Worm (Caenorhabditis elegans): ENCODE results near the gene C06G3.8.

Gene C06G3.8

ce11 chrIV:7048637-7049245, 16.4 kb upstream of the C06G3.8 start:
- TF ChIP-seq zag-1 (tag; optimal IDR thresholded peaks at IDR 0.05) (no peak), jun-1 (tag; optimal IDR thresholded peaks at IDR 0.05) (no peak), nfya-1 (tag; optimal IDR thresholded peaks at IDR 0.05; ENCODE audit: insufficient read depth) (no peak), nhr-23 (tag; optimal IDR thresholded peaks at IDR 0.05) (peak; percentile 50), ceh-82 (tag; optimal IDR thresholded peaks at IDR 0.05) (no peak), unc-62 (GFP tag; optimal IDR thresholded peaks at IDR 0.05) (no peak), daf-12 (tag; optimal IDR thresholded peaks at IDR 0.05) (no peak), ceh-9 (tag; optimal IDR thresholded peaks at IDR 0.05) (no peak), ceh-16 (tag; optimal IDR thresholded peaks at IDR 0.05) (no peak), nhr-77 (tag; optimal IDR thresholded peaks at IDR 0.05) (no peak), mdl-1 (tag; optimal IDR thresholded peaks at IDR 0.05) (no peak), unc-39 (tag; optimal IDR thresholded peaks at IDR 0.05) (no peak), elt-2 (tag; optimal IDR thresholded peaks at IDR 0.05) (peak; percentile 59), ceh-28 (tag; optimal IDR thresholded peaks at IDR 0.05) (no peak), nhr-12 (tag; optimal IDR thresholded peaks at IDR 0.05) (no peak), lsy-12 (tag; optimal IDR thresholded peaks at IDR 0.05) (peak; percentile 41), egl-5 (tag; optimal IDR thresholded peaks at IDR 0.05) (no peak), ztf-11 (tag; optimal IDR thresholded peaks at IDR 0.05) (no peak), eor-1 (tag; optimal IDR thresholded peaks at IDR 0.05) (no peak), nhr-76 (tag; optimal IDR thresholded peaks at IDR 0.05) (no peak), fkh-2 (tag; optimal IDR thresholded peaks at IDR 0.05) (no peak), lin-39 (tag; optimal IDR thresholded peaks at IDR 0.05) (no peak), fkh-10 (GFP tag; optimal IDR thresholded peaks at IDR 0.05) (no peak), ama-1 (optimal IDR thresholded peaks at IDR 0.05) (no peak), mml-1 (tag; optimal IDR thresholded peaks at IDR 0.05) (no peak), snpc-4 (tag; optimal IDR thresholded peaks at IDR 0.05) (no peak), nhr-11 (tag; optimal IDR thresholded peaks at IDR 0.05) (no peak), pqm-1 (tag; optimal IDR thresholded peaks at IDR 0.05) (peak; percentile 19), sea-2 (GFP tag; optimal IDR thresholded peaks at IDR 0.05) (no peak), skn-1 (tag; optimal IDR thresholded peaks at IDR 0.05) (no peak), lin-15B (tag; optimal IDR thresholded peaks at IDR 0.05) (no peak), ZK546.5 (tag; optimal IDR thresholded peaks at IDR 0.05) (no peak), elt-1 (tag; optimal IDR thresholded peaks at IDR 0.05) (no peak), pha-4 (tag; optimal IDR thresholded peaks at IDR 0.05) (peak; percentile 54)

DNA sequence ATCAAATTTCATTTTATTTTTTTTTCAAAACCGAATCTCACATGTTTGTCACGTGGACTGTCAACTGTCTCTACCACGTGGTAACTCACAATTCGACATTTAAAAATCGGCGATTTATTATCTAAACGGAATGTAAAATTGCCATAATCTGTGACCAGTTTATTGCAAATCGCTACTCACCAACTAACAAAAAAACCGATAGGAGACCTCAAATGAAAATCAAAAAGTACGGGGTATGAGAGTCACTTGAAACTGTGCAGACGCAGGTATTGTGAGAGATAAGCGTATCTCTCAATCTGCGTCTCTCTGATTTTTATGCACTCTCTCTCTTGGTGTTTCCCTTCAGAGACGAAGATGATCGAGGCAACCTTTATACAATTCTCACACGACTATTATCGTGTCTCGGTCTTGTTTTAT, 15.4 kb upstream of the C06G3.8 start:
- TF ChIP-seq nhr-76 (tag; optimal IDR thresholded peaks at IDR 0.05): peak; percentile 8
- no peak for TF ChIP-seq ZK546.5 (tag; optimal IDR thresholded peaks at IDR 0.05)
- TF ChIP-seq lsy-12 (tag; optimal IDR thresholded peaks at IDR 0.05): peak; percentile 57
- TF ChIP-seq zag-1 (tag; optimal IDR thresholded peaks at IDR 0.05): no peak
- TF ChIP-seq ceh-16 (tag; optimal IDR thresholded peaks at IDR 0.05): no peak
- TF ChIP-seq hmg-11 (tag; optimal IDR thresholded peaks at IDR 0.05): peak; percentile 46
- TF ChIP-seq egl-27 (tag; optimal IDR thresholded peaks at IDR 0.05): no peak
- peak; percentile 57 for TF ChIP-seq pha-4 (tag; optimal IDR thresholded peaks at IDR 0.05)
- no peak for TF ChIP-seq unc-62 (GFP tag; optimal IDR thresholded peaks at IDR 0.05)
- TF ChIP-seq elt-2 (tag; optimal IDR thresholded peaks at IDR 0.05): peak; percentile 96
- no peak for TF ChIP-seq ztf-11 (tag; optimal IDR thresholded peaks at IDR 0.05)
- peak; percentile 92 for TF ChIP-seq pqm-1 (tag; optimal IDR thresholded peaks at IDR 0.05)
- no peak for TF ChIP-seq ceh-9 (tag; optimal IDR thresholded peaks at IDR 0.05)
- TF ChIP-seq nhr-11 (tag; optimal IDR thresholded peaks at IDR 0.05): no peak
- peak; percentile 68 for TF ChIP-seq mml-1 (tag; optimal IDR thresholded peaks at IDR 0.05)
- TF ChIP-seq elt-3 (tag; optimal IDR thresholded peaks at IDR 0.05): peak in 1 of 3 experiments; percentile 75
- TF ChIP-seq ama-1 (optimal IDR thresholded peaks at IDR 0.05): no peak
- peak; percentile 16 for TF ChIP-seq ztf-4 (tag; optimal IDR thresholded peaks at IDR 0.05)
- TF ChIP-seq lin-15B (tag; optimal IDR thresholded peaks at IDR 0.05): no peak
- no peak for TF ChIP-seq nhr-12 (tag; optimal IDR thresholded peaks at IDR 0.05)
- TF ChIP-seq nhr-67 (tag; optimal IDR thresholded peaks at IDR 0.05): no peak
- TF ChIP-seq jun-1 (tag; optimal IDR thresholded peaks at IDR 0.05): peak; percentile 81
- TF ChIP-seq egl-5 (tag; optimal IDR thresholded peaks at IDR 0.05): peak; percentile 26
- TF ChIP-seq nhr-28 (tag; optimal IDR thresholded peaks at IDR 0.05): no peak
- TF ChIP-seq nhr-25 (tag; optimal IDR thresholded peaks at IDR 0.05): peak; percentile 78
- TF ChIP-seq nhr-77 (tag; optimal IDR thresholded peaks at IDR 0.05): no peak
- peak; percentile 81 for TF ChIP-seq nhr-43 (tag; optimal IDR thresholded peaks at IDR 0.05; ENCODE audit: poor library complexity, severe bottlenecking)
- TF ChIP-seq daf-12 (tag; optimal IDR thresholded peaks at IDR 0.05): no peak
- TF ChIP-seq nfya-1 (tag; optimal IDR thresholded peaks at IDR 0.05; ENCODE audit: insufficient read depth): peak; percentile 58
- TF ChIP-seq eor-1 (tag; optimal IDR thresholded peaks at IDR 0.05): peak in 1 of 2 experiments; percentile 4
- peak; percentile 51 for TF ChIP-seq ceh-28 (tag; optimal IDR thresholded peaks at IDR 0.05)
- peak; percentile 57 for TF ChIP-seq skn-1 (tag; optimal IDR thresholded peaks at IDR 0.05)
- TF ChIP-seq fkh-10 (GFP tag; optimal IDR thresholded peaks at IDR 0.05): no peak
- TF ChIP-seq nhr-237 (tag; optimal IDR thresholded peaks at IDR 0.05): no peak
- TF ChIP-seq sea-2 (GFP tag; optimal IDR thresholded peaks at IDR 0.05): no peak
- no peak for TF ChIP-seq snpc-4 (tag; optimal IDR thresholded peaks at IDR 0.05)
- TF ChIP-seq elt-1 (tag; optimal IDR thresholded peaks at IDR 0.05): peak; percentile 67
- no peak for TF ChIP-seq lin-39 (tag; optimal IDR thresholded peaks at IDR 0.05)
- no peak for TF ChIP-seq fos-1 (tag; optimal IDR thresholded peaks at IDR 0.05)
- no peak for TF ChIP-seq fkh-2 (tag; optimal IDR thresholded peaks at IDR 0.05)
- no peak for TF ChIP-seq aly-2 (tag; optimal IDR thresholded peaks at IDR 0.05)
- peak; percentile 33 for TF ChIP-seq mdl-1 (tag; optimal IDR thresholded peaks at IDR 0.05)
- peak; percentile 69 for TF ChIP-seq nhr-23 (tag; optimal IDR thresholded peaks at IDR 0.05)

Measured in whole organism, L3 larva.